Worm (Caenorhabditis elegans) whole organism, mixed stage, embryonic: ENCODE data around the gene R04A9.1.
A peak's percentile ranks its signal among the peaks of the same experiment; 100 is the strongest.

Experiments used
- M03D4.4 ChIP-seq: sonication (generic microtip); optimal IDR thresholded peaks from 2 replicates; lab custom pipeline; 2017; ENCODE audit warnings: mild to moderate bottlenecking, missing genetic modification characterization, missing compliant biosample characterization
- ceh-39 ChIP-seq: fragments of 150-350 bp; optimal IDR thresholded peaks from 2 replicates; lab custom pipeline; 2014; ENCODE audit warnings: missing biosample characterization, missing genetic modification characterization
- ceh-43 ChIP-seq: fragments of 200-800 bp; sonication (Bioruptor generic); optimal IDR thresholded peaks from 2 replicates; lab custom pipeline; 2018; ENCODE audit warnings: mild to moderate bottlenecking, missing genetic modification characterization, moderate library complexity, missing compliant biosample characterization
- ceh-83 ChIP-seq: fragments of 200-800 bp; sonication (Bioruptor generic); optimal IDR thresholded peaks from 2 replicates; lab custom pipeline; 2018; ENCODE audit warnings: mild to moderate bottlenecking, missing genetic modification characterization, missing compliant biosample characterization
- ces-1 ChIP-seq: fragments of 150-350 bp; optimal IDR thresholded peaks from 2 replicates; lab custom pipeline; 2014; ENCODE audit warnings: missing biosample characterization, missing genetic modification reagents, missing genetic modification characterization
- drap-1 ChIP-seq: fragments of 200-800 bp; sonication (Bioruptor generic); optimal IDR thresholded peaks from 3 replicates; lab custom pipeline; 2018; ENCODE audit warnings: mild to moderate bottlenecking, missing genetic modification characterization, missing compliant biosample characterization
- elt-1 ChIP-seq: sonication (generic microtip); optimal IDR thresholded peaks from 2 replicates; lab custom pipeline; 2017; ENCODE audit warnings: missing genetic modification characterization, mild to moderate bottlenecking, missing compliant biosample characterization, antibody characterized with exemption, moderate library complexity, borderline replicate concordance; ENCODE audit not compliant: insufficient read depth
- ham-2 ChIP-seq: fragments of 200-800 bp; sonication (Bioruptor generic); optimal IDR thresholded peaks from 2 replicates; lab custom pipeline; 2018; ENCODE audit warnings: mild to moderate bottlenecking, missing genetic modification characterization, missing compliant biosample characterization
- hlh-1 ChIP-seq: fragments of 150-350 bp; optimal IDR thresholded peaks from 2 replicates; lab custom pipeline; 2014; ENCODE audit warnings: missing biosample characterization, missing genetic modification reagents, missing genetic modification characterization
- lin-13 ChIP-seq: fragments of 150-350 bp; optimal IDR thresholded peaks from 2 replicates; lab custom pipeline; 2014; ENCODE audit warnings: missing biosample characterization, missing genetic modification characterization
- lin-32 ChIP-seq: fragments of 200-800 bp; sonication (Bioruptor generic); optimal IDR thresholded peaks from 2 replicates; lab custom pipeline; 2018; ENCODE audit warnings: mild to moderate bottlenecking, missing genetic modification characterization, missing compliant biosample characterization
- lsy-2 ChIP-seq: fragments of 150-350 bp; optimal IDR thresholded peaks from 2 replicates; lab custom pipeline; 2014; ENCODE audit warnings: missing biosample characterization, missing genetic modification characterization
- mab-5 ChIP-seq: fragments of 150-350 bp; optimal IDR thresholded peaks from 2 replicates; lab custom pipeline; 2014; ENCODE audit warnings: missing biosample characterization, missing genetic modification characterization
- nhr-12 ChIP-seq: fragments of 150-350 bp; optimal IDR thresholded peaks from 2 replicates; lab custom pipeline; 2014; ENCODE audit warnings: missing biosample characterization, missing genetic modification characterization
- nhr-2 ChIP-seq: fragments of 150-350 bp; optimal IDR thresholded peaks from 2 replicates; lab custom pipeline; 2014; ENCODE audit warnings: missing biosample characterization, missing genetic modification characterization
- nhr-237 ChIP-seq: fragments of 150-350 bp; optimal IDR thresholded peaks from 2 replicates; lab custom pipeline; 2014; ENCODE audit warnings: missing biosample characterization, missing genetic modification characterization
- nhr-28 ChIP-seq: fragments of 150-350 bp; optimal IDR thresholded peaks from 2 replicates; lab custom pipeline; 2014; ENCODE audit warnings: missing biosample characterization, missing genetic modification characterization
- nhr-76 ChIP-seq: sonication (generic microtip); optimal IDR thresholded peaks from 2 replicates; lab custom pipeline; 2017; ENCODE audit warnings: missing biosample characterization, missing genetic modification characterization
- pha-4 ChIP-seq: fragments of 150-350 bp; optimal IDR thresholded peaks from 2 replicates; lab custom pipeline; 2018; ENCODE audit warnings: missing biosample characterization, missing genetic modification reagents, missing genetic modification characterization
- sem-2 ChIP-seq: fragments of 200-800 bp; sonication (Bioruptor generic); optimal IDR thresholded peaks from 2 replicates; lab custom pipeline; 2018; ENCODE audit warnings: mild to moderate bottlenecking, missing genetic modification characterization, missing compliant biosample characterization
- snpc-4 ChIP-seq: fragments of 150-350 bp; optimal IDR thresholded peaks from 2 replicates; lab custom pipeline; 2014; ENCODE audit warnings: missing biosample characterization, missing genetic modification characterization
- sptf-1 ChIP-seq: sonication (generic microtip); optimal IDR thresholded peaks from 2 replicates; lab custom pipeline; 2017; ENCODE audit warnings: mild to moderate bottlenecking, missing genetic modification characterization, moderate library complexity, missing compliant biosample characterization
- tbx-8 ChIP-seq: fragments of 200-800 bp; sonication (Bioruptor generic); optimal IDR thresholded peaks from 2 replicates; lab custom pipeline; 2018; ENCODE audit warnings: mild to moderate bottlenecking, missing genetic modification characterization, moderate library complexity, missing compliant biosample characterization
- unc-120 ChIP-seq: sonication (generic microtip); optimal IDR thresholded peaks from 2 replicates; lab custom pipeline; 2017; ENCODE audit warnings: missing genetic modification characterization, missing compliant biosample characterization; ENCODE audit not compliant: poor library complexity, severe bottlenecking
- unc-39 ChIP-seq: fragments of 150-350 bp; optimal IDR thresholded peaks from 2 replicates; lab custom pipeline; 2014; ENCODE audit warnings: missing biosample characterization, missing genetic modification characterization
- unc-62 ChIP-seq: fragments of 150-350 bp; optimal IDR thresholded peaks from 2 replicates; lab custom pipeline; 2014; ENCODE audit warnings: missing biosample characterization, missing genetic modification reagents, missing genetic modification characterization
- zip-8 ChIP-seq: fragments of 150-350 bp; optimal IDR thresholded peaks from 2 replicates; lab custom pipeline; 2014; ENCODE audit warnings: missing biosample characterization, missing genetic modification characterization
- ztf-11 ChIP-seq: fragments of 150-350 bp; optimal IDR thresholded peaks from 2 replicates; lab custom pipeline; 2014; ENCODE audit warnings: missing biosample characterization, missing genetic modification characterization

Gene R04A9.1

ce11 chrX:404597-404996, at the start of gene R04A9.1:
Gene R04A9.1 (plus strand): TSS chrX:404897.
- TF ChIP-seq ceh-83 (GFP tag; lab: Kevin White, UChicago) = no peak

- TF ChIP-seq ceh-83 (GFP tag; lab: Kevin White, UChicago) (no peak), unc-120 (tag; lab: Kevin White, UChicago) (no peak), hlh-1 (tag; lab: Kevin White, UChicago) (no peak), lin-32 (GFP tag; lab: Kevin White, UChicago) (no peak)
These were observed 46.9 kb upstream of the R04A9.1 start, which contains the start of gene C04E7.1 for ce11 chrX:357792-358191. Gene C04E7.1 (plus strand): TSS chrX:358092.

- TF ChIP-seq ztf-11 (tag; lab: Kevin White, UChicago) = no peak
- TF ChIP-seq mab-5 (tag; lab: Kevin White, UChicago) = no peak
- no peak for TF ChIP-seq unc-62 (GFP tag; lab: Kevin White, UChicago)
- no peak for TF ChIP-seq drap-1 (GFP tag; lab: Kevin White, UChicago)
- TF ChIP-seq elt-1 (tag; lab: Kevin White, UChicago) = no peak
- no peak for TF ChIP-seq lin-13
- TF ChIP-seq pha-4 = no peak
These were observed 44.2 kb upstream of the R04A9.1 start, which contains the start of gene C04E7.5 for ce11 chrX:360479-360878. Gene C04E7.5 (plus strand): TSS chrX:360779.

- TF ChIP-seq lin-13 (no peak), tbx-8 (GFP tag; lab: Kevin White, UChicago) (no peak), lsy-2 (no peak), elt-1 (tag; lab: Kevin White, UChicago) (no peak), nhr-2 (tag; lab: Kevin White, UChicago) (peak; percentile 3)
These were observed 34.8 kb upstream of the R04A9.1 start for ce11 chrX:369923-370322.

- peak; percentile 81 for TF ChIP-seq ceh-39 (tag; lab: Kevin White, UChicago)
- TF ChIP-seq zip-8 (tag; lab: Kevin White, UChicago) = peak; percentile 61
- TF ChIP-seq hlh-1 (tag; lab: Kevin White, UChicago) = peak; percentile 48
- peak; percentile 54 for TF ChIP-seq nhr-2 (tag; lab: Kevin White, UChicago)
- TF ChIP-seq lin-13 = no peak
- peak; percentile 36 for TF ChIP-seq elt-1 (tag; lab: Kevin White, UChicago)
These were observed 32.9 kb upstream of the R04A9.1 start, which contains the start of gene nrde-3 for ce11 chrX:371761-372285. Gene nrde-3 (plus strand): TSS chrX:372235.

- TF ChIP-seq ces-1 (GFP tag; lab: Kevin White, UChicago) (no peak), nhr-76 (tag; lab: Kevin White, UChicago) (no peak), nhr-2 (tag; lab: Kevin White, UChicago) (no peak), M03D4.4 (no peak), sem-2 (no peak), nhr-28 (no peak), unc-120 (tag; lab: Kevin White, UChicago) (no peak), ztf-11 (tag; lab: Kevin White, UChicago) (no peak), drap-1 (GFP tag; lab: Kevin White, UChicago) (no peak), nhr-237 (no peak), unc-39 (tag; lab: Kevin White, UChicago) (no peak), ham-2 (no peak), pha-4 (no peak), ceh-43 (GFP tag; lab: Kevin White, UChicago) (no peak), zip-8 (tag; lab: Kevin White, UChicago) (no peak), nhr-12 (tag; lab: Kevin White, UChicago) (no peak), ceh-39 (tag; lab: Kevin White, UChicago) (no peak), lin-32 (GFP tag; lab: Kevin White, UChicago) (no peak)
- TF ChIP-seq, all 35 proteins: peak for 0
These were observed 24.2 kb upstream of the R04A9.1 start, which contains the start of gene R04A9.3 for ce11 chrX:380505-380904. Gene R04A9.3 (minus strand): TSS chrX:380605.

ce11 chrX:381029-381428, 23.7 kb upstream of the R04A9.1 start:
- TF ChIP-seq drap-1 (GFP tag; lab: Kevin White, UChicago) = no peak
- TF ChIP-seq ceh-83 (GFP tag; lab: Kevin White, UChicago) = no peak
- TF ChIP-seq sptf-1 (tag; lab: Kevin White, UChicago) = no peak
- no peak for TF ChIP-seq snpc-4 (tag; lab: Kevin White, UChicago)
